Fruit fly (Drosophila melanogaster): ENCODE measurements around the gene lilli.

DNA sequence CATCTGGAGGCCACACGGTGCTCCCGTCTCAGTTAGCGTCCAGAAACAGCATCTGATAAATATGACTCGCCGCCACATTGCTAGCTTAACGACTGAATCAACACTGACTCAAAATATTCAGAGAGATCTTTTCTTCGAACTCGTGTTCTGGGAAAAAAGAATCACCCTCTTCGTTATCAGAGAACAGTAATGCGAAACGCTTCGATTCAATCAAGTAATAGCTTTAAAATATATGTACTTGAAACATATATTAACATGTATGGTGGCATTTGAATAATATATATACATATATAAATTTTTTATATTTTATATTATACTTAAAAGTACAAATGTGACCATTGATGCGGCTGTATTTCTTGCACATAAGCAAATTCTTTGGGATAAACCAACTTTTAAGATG, 40.1 kb upstream of the lilli start, which contains the start of gene CG18557:
- no peak for TF ChIP-seq Myc (optimal IDR thresholded peaks at IDR 0.05)
- no peak for TF ChIP-seq insv (optimal IDR thresholded peaks at IDR 0.05)
- TF ChIP-seq psq (optimal IDR thresholded peaks at IDR 0.05): no peak
- TF ChIP-seq Sin3A (optimal IDR thresholded peaks at IDR 0.05): no peak

All from Kc167 (cell line).